Worm (Caenorhabditis elegans): ENCODE measurements around the gene lelo-3.

- TF ChIP-seq ceh-44 (GFP tag; IDR thresholded peaks at IDR 0.05) (no peak), fkh-10 (GFP tag; optimal IDR thresholded peaks at IDR 0.05) (no peak)
Observed at ce11 chrX:6004315-6004714, 18.1 kb downstream of the lelo-3 start.

All from whole organism, L4 larva.